Fruit fly (Drosophila melanogaster) Kc167 (cell line): ENCODE data around the gene CG12320.

Experiments used
- Myc ChIP-seq: fragments of >200 bp; optimal IDR thresholded peaks from 2 replicates; lab custom pipeline; 2017; ENCODE audit warnings: missing external identifiers
- Sin3A ChIP-seq: fragments of >200 bp; optimal IDR thresholded peaks from 2 replicates; lab custom pipeline; 2018; ENCODE audit warnings: missing external identifiers
- h ChIP-seq: fragments of >200 bp; optimal IDR thresholded peaks from 3 replicates; lab custom pipeline; 2018; ENCODE audit warnings: missing external identifiers
- insv ChIP-seq: fragments of >200 bp; optimal IDR thresholded peaks from 3 replicates; lab custom pipeline; 2018; ENCODE audit warnings: missing external identifiers
- psq ChIP-seq: fragments of >200 bp; optimal IDR thresholded peaks from 2 replicates; lab custom pipeline; 2017; ENCODE audit warnings: missing external identifiers
- ttk ChIP-seq: sonication (Bioruptor generic); optimal IDR thresholded peaks from 2 replicates; lab custom pipeline; 2017; ENCODE audit warnings: missing external identifiers

Gene CG12320

DNA sequence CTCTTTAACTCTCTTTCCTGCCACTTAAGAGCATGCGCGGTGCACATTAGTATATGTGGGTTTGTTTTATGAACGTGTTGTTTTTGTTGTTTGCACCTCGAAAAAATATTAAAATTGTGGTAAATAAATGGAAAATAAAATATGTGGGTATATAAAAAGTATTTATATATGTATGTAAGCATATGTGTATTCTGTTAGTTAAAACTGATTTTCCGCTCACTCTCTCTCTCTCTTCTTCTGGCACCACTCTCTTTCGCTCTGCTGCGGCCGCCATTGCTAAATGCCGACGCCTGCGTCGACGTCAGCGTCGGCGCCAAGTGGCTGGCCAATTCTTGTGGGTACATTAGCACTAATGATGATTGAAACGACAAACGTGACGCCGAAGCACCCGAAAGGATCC lies 12.7 kb upstream of the CG12320 start:
- TF ChIP-seq psq (no peak), insv (lab: Kevin White, UChicago) (no peak), h (lab: Kevin White, UChicago) (no peak), Myc (lab: Kevin White, UChicago) (no peak), ttk (lab: Kevin White, UChicago) (no peak), Sin3A (lab: Kevin White, UChicago) (no peak)

DNA sequence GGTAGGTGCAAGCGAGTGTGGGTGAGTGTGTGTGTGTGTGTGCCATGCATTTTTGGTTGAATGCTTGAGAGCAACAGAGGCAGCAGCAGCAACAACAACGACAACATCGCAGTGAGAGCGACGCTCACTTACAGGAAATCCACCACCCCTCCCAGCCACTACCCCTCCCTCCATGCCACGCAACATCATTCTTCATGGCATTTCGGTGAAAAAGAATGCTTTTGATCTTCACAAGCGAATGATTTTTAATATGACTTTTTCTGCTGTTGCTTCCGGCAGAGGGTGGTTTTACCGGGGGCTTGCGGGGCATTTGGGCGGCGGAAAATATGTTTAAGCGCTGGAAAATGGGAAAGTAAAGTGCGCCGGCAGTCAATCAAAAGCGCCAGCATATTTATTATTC lies 9.1 kb upstream of the CG12320 start:
- TF ChIP-seq Myc (lab: Kevin White, UChicago), result no peak

DNA sequence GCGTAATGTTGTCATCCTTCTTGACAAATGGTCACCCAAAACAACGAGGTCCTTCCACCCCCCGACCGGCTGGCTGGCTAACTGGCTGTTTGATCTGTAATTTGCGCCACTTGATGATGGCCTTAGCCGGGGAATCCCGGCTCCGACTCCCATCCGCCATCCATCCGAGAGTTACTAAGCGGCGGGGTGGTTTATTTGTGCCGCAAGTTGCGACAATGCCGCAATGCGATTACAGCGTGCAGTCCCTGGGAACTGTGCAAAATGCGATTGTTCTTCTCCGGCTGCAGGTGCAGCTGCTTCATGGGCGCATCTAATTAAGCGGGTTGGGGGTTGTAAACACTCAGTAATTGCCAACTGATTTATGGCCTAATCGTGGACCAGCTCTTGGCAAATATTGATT lies 7.5 kb upstream of the CG12320 start:
- TF ChIP-seq ttk (lab: Kevin White, UChicago), result no peak
- no peak for TF ChIP-seq Sin3A (lab: Kevin White, UChicago)
- TF ChIP-seq psq, result no peak
- no peak for TF ChIP-seq Myc (lab: Kevin White, UChicago)
- no peak for TF ChIP-seq h (lab: Kevin White, UChicago)
- no peak for TF ChIP-seq insv (lab: Kevin White, UChicago)

DNA sequence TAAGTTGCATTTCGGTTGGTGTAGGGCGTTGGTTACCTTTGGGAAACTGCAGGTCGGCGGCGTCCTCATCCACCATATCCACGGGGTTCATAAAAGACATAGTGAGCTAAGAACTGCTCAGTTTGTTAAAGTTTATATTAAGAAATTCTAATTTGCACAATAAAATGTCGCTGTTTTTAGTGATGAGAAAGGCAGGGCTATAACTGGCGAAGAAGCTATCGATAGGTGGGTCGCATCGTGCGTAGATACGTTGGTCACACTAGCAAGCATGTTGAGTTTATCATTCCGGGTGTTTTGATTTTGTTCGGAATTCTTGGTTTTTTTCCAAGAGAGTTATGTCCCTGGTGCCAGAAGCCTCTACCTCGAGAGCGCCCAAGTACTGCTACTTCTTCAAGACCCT lies 2.7 kb upstream of the CG12320 start, which contains the start of the genes Ada2a, Polr2D, Tgs1 and moi:
Gene Ada2a, minus strand, starts transcription at position 207 of the 400 bp plus-strand sequence.
Gene Polr2D, minus strand, starts transcription at position 207 of the 400 bp plus-strand sequence.
Gene Tgs1, plus strand, starts transcription at position 250 of the 400 bp plus-strand sequence.
Gene moi, plus strand, starts transcription at position 250 of the 400 bp plus-strand sequence.
- TF ChIP-seq psq (no peak), ttk (lab: Kevin White, UChicago) (no peak), h (lab: Kevin White, UChicago) (no peak), Myc (lab: Kevin White, UChicago) (no peak), Sin3A (lab: Kevin White, UChicago) (no peak), insv (lab: Kevin White, UChicago) (no peak)

DNA sequence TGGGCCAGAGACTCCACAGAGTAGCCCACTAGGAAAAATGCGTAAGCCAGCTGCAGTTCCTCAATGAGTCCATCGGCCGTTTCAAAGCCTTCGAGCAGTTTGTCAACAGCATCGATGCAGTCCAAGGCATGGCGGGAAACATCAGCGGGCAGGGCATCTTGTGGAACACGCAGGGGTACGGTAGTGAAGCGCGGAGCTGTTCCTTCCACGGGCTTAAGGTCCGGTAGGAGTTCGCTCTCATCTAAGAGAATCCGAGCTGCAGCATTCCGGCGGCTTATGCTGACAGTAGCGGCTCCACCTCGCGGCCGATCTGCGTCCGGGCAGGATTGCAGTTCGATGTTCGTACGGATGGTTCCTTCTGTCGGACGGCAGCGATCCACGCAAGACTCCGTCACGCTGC lies 658 bp downstream of the CG12320 start:
- TF ChIP-seq Sin3A (lab: Kevin White, UChicago), result no peak
- peak; percentile 92 for TF ChIP-seq ttk (lab: Kevin White, UChicago)
- TF ChIP-seq insv (lab: Kevin White, UChicago), result no peak
- TF ChIP-seq Myc (lab: Kevin White, UChicago), result no peak

DNA sequence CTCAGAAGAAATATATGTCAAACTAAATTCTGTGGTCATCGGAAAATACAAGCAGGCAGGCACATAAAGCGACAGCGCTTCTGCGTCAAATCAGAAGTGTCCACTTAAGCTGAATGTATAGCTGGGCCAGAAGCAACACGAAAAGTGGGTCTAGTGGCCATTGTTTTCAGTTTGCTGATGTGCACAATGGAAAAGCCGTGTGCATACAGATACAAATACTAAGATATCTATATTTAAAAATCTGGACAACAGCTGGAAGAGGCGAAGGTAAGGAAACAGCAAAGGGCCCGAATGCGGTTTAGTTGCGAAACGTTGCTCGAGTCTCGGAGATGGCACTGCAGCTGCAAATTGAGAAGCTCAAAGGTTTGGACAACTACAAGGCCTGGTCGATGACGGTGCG lies 1.7 kb downstream of the CG12320 start, which contains the start of gene CG18598:
Gene CG18598, plus strand, starts transcription at position 301 of the 400 bp plus-strand sequence.
- TF ChIP-seq h (lab: Kevin White, UChicago) (no peak), insv (lab: Kevin White, UChicago) (no peak), ttk (lab: Kevin White, UChicago) (no peak), Sin3A (lab: Kevin White, UChicago) (no peak), psq (no peak), Myc (lab: Kevin White, UChicago) (no peak)

DNA sequence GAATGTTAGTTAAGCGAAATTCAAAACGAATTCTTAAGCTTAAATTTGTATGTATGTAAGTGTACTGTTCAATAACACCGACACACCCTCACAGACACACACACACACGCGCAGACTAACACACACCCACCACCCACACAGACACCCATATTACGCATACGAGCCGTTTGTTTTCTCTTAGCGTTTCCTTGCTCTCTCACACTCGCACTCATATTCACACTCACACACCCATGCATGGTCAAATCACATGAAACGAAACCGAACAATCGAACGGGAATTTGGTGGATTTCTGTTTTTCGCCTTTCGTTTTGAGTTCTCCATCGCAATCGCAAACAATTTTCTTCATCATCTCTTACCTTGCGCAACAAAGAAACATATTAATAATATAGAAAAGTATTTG lies 3.3 kb downstream of the CG12320 start:
- no peak for TF ChIP-seq psq
- TF ChIP-seq h (lab: Kevin White, UChicago), result no peak

DNA sequence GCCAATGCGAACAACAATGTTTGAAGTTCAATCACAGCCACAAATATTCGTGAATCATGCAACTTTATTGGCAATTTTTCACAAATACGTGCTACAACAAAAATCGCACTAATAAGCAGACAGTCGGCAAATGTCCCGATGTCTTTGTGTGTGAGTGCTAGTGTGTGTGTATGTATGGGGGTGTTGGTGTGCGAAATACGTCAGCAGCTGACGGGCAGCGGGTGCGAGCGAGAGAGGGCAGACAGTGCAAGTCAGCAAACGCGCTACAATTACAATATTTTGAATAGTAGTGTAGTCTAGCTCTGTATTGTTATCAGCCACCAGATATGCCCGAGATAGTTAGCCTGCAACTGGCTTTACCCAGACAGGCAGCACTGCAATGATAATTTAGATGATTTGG lies 6.5 kb downstream of the CG12320 start:
- TF ChIP-seq Myc (lab: Kevin White, UChicago) (no peak), Sin3A (lab: Kevin White, UChicago) (no peak), h (lab: Kevin White, UChicago) (no peak), ttk (lab: Kevin White, UChicago) (no peak), insv (lab: Kevin White, UChicago) (no peak), psq (no peak)

DNA sequence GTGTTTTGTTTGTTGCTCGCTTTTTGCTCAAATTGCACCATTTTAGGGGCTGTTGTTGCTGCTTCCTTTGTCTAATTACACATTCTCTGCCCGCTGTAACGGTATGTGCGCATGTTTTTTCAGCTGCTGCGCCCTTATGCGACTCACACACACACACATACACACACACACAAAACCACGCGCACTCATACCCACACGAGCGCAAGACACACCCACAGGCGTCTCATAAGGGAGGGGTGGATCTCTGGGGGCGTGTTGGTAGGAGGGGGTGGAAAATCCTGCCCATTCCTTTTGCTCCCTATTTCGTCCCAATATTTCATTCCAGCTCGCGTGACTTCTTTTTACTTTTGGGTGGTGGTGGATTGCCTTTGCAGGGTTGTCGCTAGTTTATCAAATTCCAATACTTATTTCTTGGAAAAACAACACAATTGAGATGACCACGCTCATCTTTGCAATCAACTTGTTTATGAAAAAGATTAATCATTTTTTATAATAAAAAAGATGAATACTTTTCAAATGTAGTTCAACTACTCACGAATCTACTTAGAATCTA lies 7.4 kb downstream of the CG12320 start:
- no peak for TF ChIP-seq psq
- no peak for TF ChIP-seq insv (lab: Kevin White, UChicago)
- no peak for TF ChIP-seq ttk (lab: Kevin White, UChicago)
- TF ChIP-seq Sin3A (lab: Kevin White, UChicago), result no peak
- no peak for TF ChIP-seq Myc (lab: Kevin White, UChicago)
- no peak for TF ChIP-seq h (lab: Kevin White, UChicago)

DNA sequence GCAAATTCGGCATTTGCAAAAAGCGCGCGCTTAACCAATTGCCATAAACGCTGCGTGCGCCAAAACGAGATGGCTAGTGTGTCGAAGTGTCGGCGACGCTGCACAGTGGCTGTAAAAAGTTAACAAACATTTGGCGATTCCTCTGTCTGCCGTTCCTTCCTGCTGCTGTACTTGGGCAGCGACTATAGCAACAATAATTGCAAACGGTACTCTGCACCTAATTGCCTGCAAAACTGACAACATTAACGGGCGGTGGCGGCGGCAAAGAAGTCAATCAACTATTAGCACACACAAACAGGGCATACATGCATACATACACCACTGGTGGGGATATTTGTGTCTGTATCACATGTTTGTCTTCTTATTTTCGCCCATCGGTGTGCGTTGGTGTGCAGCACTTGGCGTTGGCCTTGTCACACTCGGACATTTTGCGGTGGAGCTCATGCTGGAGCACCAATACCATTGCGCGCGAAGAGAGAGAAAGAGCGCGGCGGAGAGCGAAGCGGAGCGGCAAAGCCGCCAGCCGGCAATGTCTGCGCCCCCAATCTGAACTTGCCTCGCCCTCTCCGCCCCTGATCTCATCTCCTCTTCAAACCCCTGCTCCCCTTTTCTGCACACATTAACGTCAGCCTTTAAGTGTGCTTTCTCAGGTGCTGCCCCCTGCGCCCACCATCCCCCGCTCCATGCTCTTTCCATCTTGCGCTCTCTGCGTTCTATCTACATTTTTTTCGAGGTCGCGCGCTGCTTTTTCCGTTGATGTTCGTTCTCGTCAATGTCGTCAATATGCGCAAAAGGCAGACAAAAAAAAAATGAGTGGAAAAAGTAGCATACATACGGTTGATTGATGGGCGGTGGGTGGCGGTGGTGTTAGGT lies 8.1 kb downstream of the CG12320 start:
- TF ChIP-seq Myc (lab: Kevin White, UChicago), result no peak
- TF ChIP-seq insv (lab: Kevin White, UChicago), result no peak
- TF ChIP-seq ttk (lab: Kevin White, UChicago), result no peak
- no peak for TF ChIP-seq psq
- no peak for TF ChIP-seq h (lab: Kevin White, UChicago)
- no peak for TF ChIP-seq Sin3A (lab: Kevin White, UChicago)

DNA sequence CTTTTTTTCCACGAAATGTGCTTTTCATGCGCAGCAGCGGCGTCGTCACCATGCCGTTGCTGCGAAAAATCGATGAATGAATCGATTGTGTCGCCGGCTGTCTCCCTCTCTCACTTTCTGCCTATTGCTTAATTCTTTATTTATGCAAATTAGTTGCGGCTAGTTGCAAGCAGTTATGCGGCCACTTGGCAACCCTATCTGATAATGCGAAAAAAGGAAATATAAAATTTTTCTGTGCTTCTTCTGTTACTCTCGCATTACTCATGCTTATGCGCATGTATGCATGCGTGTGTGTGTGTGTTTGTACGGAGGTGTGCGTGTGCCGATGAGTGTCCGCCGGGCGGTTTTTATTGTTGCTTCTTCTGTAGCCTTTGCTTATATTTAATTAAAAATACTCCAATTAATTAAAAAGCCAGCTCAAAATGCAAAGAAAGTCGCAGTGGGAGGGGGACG lies 8.8 kb downstream of the CG12320 start:
- TF ChIP-seq ttk (lab: Kevin White, UChicago) (no peak), insv (lab: Kevin White, UChicago) (no peak), h (lab: Kevin White, UChicago) (no peak), Myc (lab: Kevin White, UChicago) (no peak), psq (no peak), Sin3A (lab: Kevin White, UChicago) (no peak)

DNA sequence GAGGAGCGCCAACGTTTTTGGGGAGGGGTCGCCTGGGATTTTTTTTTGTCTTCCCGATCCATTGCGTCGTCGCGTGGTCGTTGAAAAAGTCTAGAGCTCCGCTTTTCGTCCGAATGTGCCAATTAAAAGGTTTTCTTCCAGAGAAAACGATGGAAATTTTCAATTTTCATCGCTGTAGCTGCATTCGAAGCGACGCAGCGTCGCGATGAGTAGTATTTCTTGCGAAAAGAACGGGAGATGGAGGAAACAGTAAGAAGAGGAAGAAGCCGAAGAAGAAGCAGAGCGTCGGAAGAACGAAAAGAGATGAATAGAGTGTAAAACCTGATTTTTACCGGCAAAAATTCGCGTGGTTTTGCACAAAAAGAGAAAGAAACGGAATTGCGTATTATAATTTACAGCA lies 9.5 kb downstream of the CG12320 start:
- TF ChIP-seq ttk (lab: Kevin White, UChicago) (no peak), insv (lab: Kevin White, UChicago) (no peak), h (lab: Kevin White, UChicago) (no peak), Sin3A (lab: Kevin White, UChicago) (no peak), Myc (lab: Kevin White, UChicago) (no peak), psq (no peak)
